Worm (Caenorhabditis elegans): ENCODE results near the gene baf-1.

The baf-1 gene

DNA sequence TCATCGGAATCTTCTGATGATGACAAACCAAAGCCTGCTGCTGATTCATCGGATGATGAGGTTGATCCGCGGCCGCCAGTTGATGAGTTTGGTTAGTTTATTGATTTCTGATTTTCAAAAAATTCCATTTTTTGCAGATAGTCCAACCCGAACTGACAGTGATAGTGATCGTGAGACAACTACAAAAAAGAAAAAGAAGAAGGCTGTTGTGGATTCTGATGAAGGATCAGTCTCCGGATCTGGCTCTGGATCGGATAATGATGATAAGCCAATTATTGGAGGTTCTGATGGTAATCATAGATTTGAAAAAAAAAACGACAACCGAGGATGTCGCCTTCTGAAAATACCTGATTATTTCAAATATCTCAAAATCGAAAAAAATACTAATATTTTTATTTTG lies 28.8 kb downstream of the baf-1 start:
- TF ChIP-seq zip-5 (tag; optimal IDR thresholded peaks at IDR 0.05) (no peak), elt-4 (tag; optimal IDR thresholded peaks at IDR 0.05) (no peak), ref-2 (tag; optimal IDR thresholded peaks at IDR 0.05) (no peak), pqm-1 (tag; optimal IDR thresholded peaks at IDR 0.05) (no peak), hlh-15 (tag; optimal IDR thresholded peaks at IDR 0.05) (no peak), C38D4.7 (GFP tag; optimal IDR thresholded peaks at IDR 0.05) (no peak), pros-1 (tag; optimal IDR thresholded peaks at IDR 0.05) (no peak), pag-3 (tag; optimal IDR thresholded peaks at IDR 0.05; ENCODE audit: borderline replicate concordance) (no peak), sox-2 (GFP tag; IDR thresholded peaks at IDR 0.05) (no peak), nhr-11 (tag; optimal IDR thresholded peaks at IDR 0.05) (no peak), sdc-2 (tag; optimal IDR thresholded peaks at IDR 0.05) (no peak), rnt-1 (tag; optimal IDR thresholded peaks at IDR 0.05) (no peak)

DNA sequence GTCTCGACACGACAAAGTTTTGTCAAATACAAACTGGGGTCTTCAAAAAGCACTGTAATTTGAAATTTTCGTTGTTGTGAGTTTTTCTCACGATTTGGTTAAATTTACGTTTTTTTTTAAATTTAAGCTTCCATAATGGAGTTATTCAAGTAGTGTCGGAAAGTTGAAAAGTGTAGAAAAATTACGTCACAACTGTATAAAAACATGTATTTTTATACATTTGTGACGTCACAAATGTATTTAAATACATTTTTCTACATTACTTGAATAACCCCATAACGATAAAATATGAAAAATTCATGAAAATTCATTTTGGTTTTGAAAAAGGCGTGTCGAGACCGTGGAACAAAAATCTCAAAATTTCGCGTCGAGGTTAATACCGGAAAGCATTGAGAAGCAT lies 30.1 kb downstream of the baf-1 start:
- TF ChIP-seq C38D4.7 (GFP tag; optimal IDR thresholded peaks at IDR 0.05) (no peak), unc-42 (tag; optimal IDR thresholded peaks at IDR 0.05) (no peak), lin-11 (tag; optimal IDR thresholded peaks at IDR 0.05) (no peak), ceh-24 (tag; optimal IDR thresholded peaks at IDR 0.05) (no peak), ceh-14 (tag; optimal IDR thresholded peaks at IDR 0.05) (no peak), rnt-1 (tag; optimal IDR thresholded peaks at IDR 0.05) (no peak), unc-86 (tag; optimal IDR thresholded peaks at IDR 0.05) (no peak), elt-2 (tag; optimal IDR thresholded peaks at IDR 0.05) (no peak), T23F11.4 (GFP tag; optimal IDR thresholded peaks at IDR 0.05) (no peak), madf-2 (tag; optimal IDR thresholded peaks at IDR 0.05) (no peak), nhr-232 (tag; optimal IDR thresholded peaks at IDR 0.05) (no peak), tbx-2 (tag; optimal IDR thresholded peaks at IDR 0.05) (no peak), Y22D7AL.16 (tag; optimal IDR thresholded peaks at IDR 0.05) (no peak), ceh-6 (GFP tag; optimal IDR thresholded peaks at IDR 0.05) (no peak), hlh-6 (tag; optimal IDR thresholded peaks at IDR 0.05) (no peak), ceh-34 (tag; optimal IDR thresholded peaks at IDR 0.05) (no peak)

- TF ChIP-seq mec-3 (tag; optimal IDR thresholded peaks at IDR 0.05; ENCODE audit: borderline replicate concordance) (no peak), unc-42 (tag; optimal IDR thresholded peaks at IDR 0.05) (no peak), unc-86 (tag; optimal IDR thresholded peaks at IDR 0.05) (no peak), ceh-22 (tag; optimal IDR thresholded peaks at IDR 0.05) (no peak), pag-3 (tag; optimal IDR thresholded peaks at IDR 0.05; ENCODE audit: borderline replicate concordance) (no peak), ceh-9 (tag; optimal IDR thresholded peaks at IDR 0.05) (no peak), ceh-48 (tag; optimal IDR thresholded peaks at IDR 0.05) (no peak), nhr-232 (tag; optimal IDR thresholded peaks at IDR 0.05) (no peak), unc-55 (GFP tag; optimal IDR thresholded peaks at IDR 0.05) (no peak), sdc-2 (tag; optimal IDR thresholded peaks at IDR 0.05) (no peak), odd-2 (tag; optimal IDR thresholded peaks at IDR 0.05) (no peak), nhr-11 (tag; optimal IDR thresholded peaks at IDR 0.05) (no peak), fax-1 (tag; optimal IDR thresholded peaks at IDR 0.05) (no peak), dve-1 (tag; optimal IDR thresholded peaks at IDR 0.05) (no peak), pha-2 (tag; optimal IDR thresholded peaks at IDR 0.05) (no peak), unc-3 (GFP tag; conservative IDR thresholded peaks at IDR 0.05) (no peak), unc-3 (tag; optimal IDR thresholded peaks at IDR 0.05) (no peak), gmeb-2 (tag; optimal IDR thresholded peaks at IDR 0.05) (no peak), pat-9 (tag; optimal IDR thresholded peaks at IDR 0.05) (no peak), pha-4 (tag; optimal IDR thresholded peaks at IDR 0.05) (no peak), C38D4.7 (GFP tag; optimal IDR thresholded peaks at IDR 0.05) (no peak)
Observed at ce11 chrIII:9500267-9500666, 33.0 kb downstream of the baf-1 start, which contains the start of gene sod-4. sod-4 (minus strand) TSS chrIII:9500375.

Measured in whole organism, late embryonic.